Worm (Caenorhabditis elegans) whole organism, L2 larva: Measurements from ENCODE around the gene Y17G7B.22.

ENCODE experiments used
- R02D3.7 ChIP-seq: fragments of 150-350 bp; optimal IDR thresholded peaks from 2 replicates; lab custom pipeline; 2014; ENCODE audit warnings: missing biosample characterization, missing genetic modification characterization
- ama-1 ChIP-seq: fragments of 150-350 bp; optimal IDR thresholded peaks from 2 replicates; lab custom pipeline; 2018; ENCODE audit warnings: inconsistent platforms
- lin-11 ChIP-seq: fragments of 150-350 bp; sonication (generic microtip); optimal IDR thresholded peaks from 2 replicates; lab custom pipeline; 2014; ENCODE audit warnings: missing biosample characterization, missing genetic modification characterization, inconsistent platforms, mixed read lengths
- mab-5 ChIP-seq: fragments of 150-350 bp; optimal IDR thresholded peaks from 2 replicates; lab custom pipeline; 2014; ENCODE audit warnings: missing biosample characterization, missing genetic modification characterization
- mdl-1 ChIP-seq, 2 experiments: fragments of 150-350 bp in 1 of 2; sonication (generic microtip) in 1 of 2; optimal IDR thresholded peaks; 2 replicates each; lab custom pipeline; 2017; ENCODE audit warnings: missing biosample characterization in 2 of 2, missing genetic modification characterization in 2 of 2
- nhr-12 ChIP-seq: fragments of 150-350 bp; optimal IDR thresholded peaks from 2 replicates; lab custom pipeline; 2014; ENCODE audit warnings: missing biosample characterization, missing genetic modification characterization
- nhr-129 ChIP-seq: fragments of 150-350 bp; optimal IDR thresholded peaks from 2 replicates; lab custom pipeline; 2014; ENCODE audit warnings: missing biosample characterization, missing genetic modification characterization
- unc-39 ChIP-seq: fragments of 150-350 bp; optimal IDR thresholded peaks from 2 replicates; lab custom pipeline; 2014; ENCODE audit warnings: missing biosample characterization, missing genetic modification characterization

DNA sequence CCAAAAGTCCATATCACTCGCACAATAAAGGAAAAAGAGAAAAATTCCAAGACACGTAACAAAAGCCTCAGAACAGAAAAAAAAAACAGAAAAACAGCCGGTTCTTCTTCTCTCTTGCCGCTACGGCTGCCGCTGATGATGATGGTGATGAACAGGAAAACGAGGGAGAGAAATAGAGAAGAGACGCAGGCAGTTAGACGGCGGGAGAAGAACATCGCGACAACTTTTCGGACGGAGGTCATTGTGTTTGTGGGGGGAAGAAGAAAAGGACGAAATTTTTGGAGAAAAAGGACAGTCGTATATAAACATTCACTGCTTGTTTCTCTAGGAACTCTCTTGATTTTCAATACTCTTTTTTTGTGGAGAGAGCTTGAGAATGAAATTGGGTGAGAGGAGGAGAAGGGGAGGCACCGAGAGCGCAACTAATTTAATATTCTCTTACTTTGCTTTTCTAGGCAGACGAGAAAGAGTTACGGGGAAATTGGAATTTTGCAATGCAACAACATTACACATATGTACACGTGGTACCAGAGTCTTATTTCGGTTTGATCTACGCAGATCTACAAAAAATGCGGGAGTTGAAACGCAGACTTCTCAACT lies 21.9 kb downstream of the Y17G7B.22 start:
- no peak for TF ChIP-seq unc-39 (tag; lab: Kevin White, UChicago)
- no peak for TF ChIP-seq ama-1 (lab: Kevin White, UChicago)
- TF ChIP-seq mdl-1 (tag; optimal IDR thresholded peaks at IDR 0.05; lab: Kevin White, UChicago) = peak in 1 of 2 experiments; percentile 48
- TF ChIP-seq lin-11 (tag; lab: Kevin White, UChicago) = no peak
- TF ChIP-seq R02D3.7 (tag; lab: Kevin White, UChicago) = no peak
- no peak for TF ChIP-seq mab-5 (tag; lab: Kevin White, UChicago)
- no peak for TF ChIP-seq nhr-12 (tag; lab: Kevin White, UChicago)
- peak; percentile 45 for TF ChIP-seq nhr-129
